Fruit fly (Drosophila melanogaster): ENCODE data around the gene CG12576.

The CG12576 gene

DNA sequence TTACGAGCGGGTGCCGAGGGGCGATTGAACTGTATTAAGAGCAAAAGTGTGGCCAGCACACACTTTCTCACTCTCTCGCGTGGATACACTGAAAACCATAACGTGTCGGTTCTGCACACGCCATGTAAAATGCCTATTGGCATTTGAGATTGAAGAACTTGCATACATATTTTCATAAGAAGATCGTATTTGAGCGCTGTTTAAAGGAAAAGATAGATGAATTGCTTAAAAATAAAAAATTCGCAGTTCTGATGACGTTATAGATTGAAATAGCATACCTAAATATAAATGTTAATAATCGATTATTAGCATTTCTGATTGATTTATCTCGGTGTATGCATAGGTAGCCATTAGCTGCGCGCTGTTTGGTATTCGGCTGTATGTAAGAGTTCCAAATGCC is 26.9 kb upstream of the CG12576 start (continued):
- TF ChIP-seq so (GFP tag; IDR thresholded peaks at IDR 0.05): no peak
- TF ChIP-seq CG3995 (GFP tag; optimal IDR thresholded peaks at IDR 0.05): no peak
- TF ChIP-seq tup (GFP tag; optimal IDR thresholded peaks at IDR 0.05): no peak
- no peak for TF ChIP-seq CG32532 (GFP tag; IDR thresholded peaks at IDR 0.05)
- TF ChIP-seq NC2β (GFP tag; optimal IDR thresholded peaks at IDR 0.05): no peak
- peak; percentile 0 for TF ChIP-seq CG16863 (GFP tag; optimal IDR thresholded peaks at IDR 0.05)
- no peak for TF ChIP-seq Rfx (GFP tag; IDR thresholded peaks at IDR 0.05)
- TF ChIP-seq aop (GFP tag; IDR thresholded peaks at IDR 0.05): no peak
- TF ChIP-seq gce (GFP tag; IDR thresholded peaks at IDR 0.05): no peak
- no peak for TF ChIP-seq twi (tag; optimal IDR thresholded peaks at IDR 0.05)
- TF ChIP-seq Pdp1 (GFP tag; optimal IDR thresholded peaks at IDR 0.05): peak; percentile 10 to 20
- no peak for TF ChIP-seq pho (GFP tag; optimal IDR thresholded peaks at IDR 0.05)
- TF ChIP-seq CG4328 (GFP tag; optimal IDR thresholded peaks at IDR 0.05): no peak
- TF ChIP-seq CG10321 (GFP tag; IDR thresholded peaks at IDR 0.05): no peak
- TF ChIP-seq fd96Cb (tag; optimal IDR thresholded peaks at IDR 0.05): peak; percentile 34
- TF ChIP-seq croc (GFP tag; conservative IDR thresholded peaks at IDR 0.05): no peak
- no peak for TF ChIP-seq CG2116 (GFP tag; optimal IDR thresholded peaks at IDR 0.05)
- no peak for TF ChIP-seq CG7928 (GFP tag; optimal IDR thresholded peaks at IDR 0.05)
- no peak for TF ChIP-seq pfk (GFP tag; optimal IDR thresholded peaks at IDR 0.05)
- no peak for TF ChIP-seq Camta (GFP tag; optimal IDR thresholded peaks at IDR 0.05)
- TF ChIP-seq bab2 (GFP tag; optimal IDR thresholded peaks at IDR 0.05): peak; percentile 13
- no peak for TF ChIP-seq CG6813 (GFP tag; optimal IDR thresholded peaks at IDR 0.05)
- peak; percentile 23 for TF ChIP-seq Chrac-16 (GFP tag; optimal IDR thresholded peaks at IDR 0.05)
- TF ChIP-seq CG12391 (tag; optimal IDR thresholded peaks at IDR 0.05): no peak
- no peak for TF ChIP-seq Hmx (GFP tag; optimal IDR thresholded peaks at IDR 0.05)
- TF ChIP-seq Nf-YC (tag; optimal IDR thresholded peaks at IDR 0.05): no peak
- TF ChIP-seq phol (tag; optimal IDR thresholded peaks at IDR 0.05): peak; percentile 58
- TF ChIP-seq HLH3B (GFP tag; IDR thresholded peaks at IDR 0.05): no peak
- TF ChIP-seq wor (GFP tag; IDR thresholded peaks at IDR 0.05): 0 out of 2 replicates have a peak, but pooled peaks have one; percentile 33
- TF ChIP-seq Xbp1 (GFP tag; optimal IDR thresholded peaks at IDR 0.05): peak; percentile 34
- no peak for TF ChIP-seq Tbp (GFP tag; optimal IDR thresholded peaks at IDR 0.05)
- no peak for TF ChIP-seq Ravus (GFP tag; IDR thresholded peaks at IDR 0.05)
- no peak for TF ChIP-seq CG2129 (GFP tag; IDR thresholded peaks at IDR 0.05; ENCODE audit: partially characterized antibody)
- TF ChIP-seq Jarid2 (GFP tag; optimal IDR thresholded peaks at IDR 0.05): no peak
- no peak for TF ChIP-seq Optix (GFP tag; IDR thresholded peaks at IDR 0.05)
- peak in 1 of 2 experiments; percentile 25 for TF ChIP-seq chif (GFP tag; optimal IDR thresholded peaks at IDR 0.05)

DNA sequence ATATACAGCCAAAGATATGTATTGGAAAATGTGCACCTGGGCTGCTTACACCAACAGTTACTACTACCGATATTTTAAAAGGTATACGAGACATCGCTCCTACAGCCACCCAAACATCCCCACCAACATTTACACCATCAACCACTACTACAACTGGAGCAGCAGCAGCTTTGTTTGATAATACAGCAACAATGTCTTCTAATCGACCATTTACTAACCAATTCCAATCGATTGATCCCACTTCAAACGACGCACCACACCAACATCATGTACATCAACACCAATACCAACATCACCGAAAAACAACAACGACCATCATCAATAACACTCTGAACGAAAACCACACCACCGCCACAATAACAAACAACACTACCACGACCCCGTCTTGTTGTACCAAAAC is 20.1 kb upstream of the CG12576 start:
- TF ChIP-seq Poxn (GFP tag; IDR thresholded peaks at IDR 0.05) (no peak), cg (GFP tag; optimal IDR thresholded peaks at IDR 0.05) (peak; percentile 47), wdn (GFP tag; IDR thresholded peaks at IDR 0.05) (no peak), CG2199 (GFP tag; IDR thresholded peaks at IDR 0.05) (peak; percentile 100)

DNA sequence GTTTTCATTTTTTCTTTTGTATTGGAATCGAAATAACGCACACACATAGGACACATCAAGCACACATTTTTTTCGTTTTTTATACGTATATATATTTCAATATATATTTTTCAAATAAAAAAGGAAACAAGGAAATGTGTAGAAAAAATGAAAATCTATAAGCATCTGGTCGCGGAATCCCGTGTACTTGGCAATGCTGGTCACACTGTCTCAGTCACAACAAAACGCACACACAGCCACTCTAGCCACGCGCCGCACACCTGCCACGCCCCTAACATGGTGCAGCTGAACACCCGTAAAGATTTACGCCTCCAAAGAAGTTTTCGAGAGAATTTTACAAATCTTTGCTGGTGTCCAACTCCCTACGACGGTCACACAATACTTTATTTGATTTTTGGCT is 17.4 kb upstream of the CG12576 start:
- TF ChIP-seq gfzf (GFP tag; optimal IDR thresholded peaks at IDR 0.05) (peak; percentile 30), CG3065 (GFP tag; optimal IDR thresholded peaks at IDR 0.05) (peak; percentile 17), stwl (tag; optimal IDR thresholded peaks at IDR 0.05) (peak; percentile 91), Mes4 (GFP tag; optimal IDR thresholded peaks at IDR 0.05) (no peak)

Data from whole organism, embryonic.